Worm (Caenorhabditis elegans): ENCODE results near the gene R07A4.2.

ce11 chrX:10731837-10732236 is 14.5 kb downstream of the R07A4.2 start:
- TF ChIP-seq nfya-1 (tag; optimal IDR thresholded peaks at IDR 0.05; ENCODE audit: borderline replicate concordance, insufficient read depth) (no peak), bed-1 (GFP tag; IDR thresholded peaks at IDR 0.05) (no peak), cebp-1 (GFP tag; IDR thresholded peaks at IDR 0.05) (no peak), cebp-1 (tag; optimal IDR thresholded peaks at IDR 0.05) (no peak), hrde-1 (tag; optimal IDR thresholded peaks at IDR 0.05; ENCODE audit: borderline replicate concordance) (peak; percentile 57), pha-4 (tag; optimal IDR thresholded peaks at IDR 0.05) (no peak), egrh-3 (GFP tag; IDR thresholded peaks at IDR 0.05) (no peak), ZK185.1 (tag; optimal IDR thresholded peaks at IDR 0.05; ENCODE audit: poor library complexity, severe bottlenecking) (peak; percentile 72), somi-1 (GFP tag; optimal IDR thresholded peaks at IDR 0.05) (no peak), snpc-4 (GFP tag; optimal IDR thresholded peaks at IDR 0.05) (peak; percentile 78), snpc-4 (tag; optimal IDR thresholded peaks at IDR 0.05) (no peak), ztf-28 (GFP tag; IDR thresholded peaks at IDR 0.05) (no peak), nhr-80 (tag; optimal IDR thresholded peaks at IDR 0.05) (no peak), Y79H2A.3 (GFP tag; conservative IDR thresholded peaks at IDR 0.05) (no peak), sea-2 (GFP tag; IDR thresholded peaks at IDR 0.05) (no peak)

Measured in whole organism, young adult.